Worm (Caenorhabditis elegans): Measurements from ENCODE around the gene lec-6.

DNA sequence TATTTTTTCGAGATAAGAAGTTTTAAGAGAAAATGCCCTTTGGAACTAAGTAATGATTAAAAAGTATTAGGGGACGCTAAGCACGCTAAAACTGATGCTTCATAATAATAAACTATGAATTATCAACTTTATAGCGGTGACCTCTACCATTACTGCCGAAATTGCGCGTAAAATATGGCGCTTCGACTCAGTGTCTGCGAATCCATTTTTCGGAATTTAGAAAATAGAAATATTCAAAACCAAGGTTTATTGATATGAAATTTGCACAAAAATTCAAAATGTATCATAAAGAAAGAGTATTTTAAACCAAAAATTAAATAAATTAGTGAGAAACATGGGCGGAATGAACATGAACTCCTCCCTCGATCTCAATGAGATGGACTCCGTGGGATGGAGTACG is 887 bp downstream of the lec-6 start:
- no peak for TF ChIP-seq sea-1 (GFP tag; conservative IDR thresholded peaks at IDR 0.05)
- TF ChIP-seq ama-1 (optimal IDR thresholded peaks at IDR 0.05) = no peak
- no peak for TF ChIP-seq ceh-13 (GFP tag; optimal IDR thresholded peaks at IDR 0.05)
- TF ChIP-seq ceh-36 (tag; optimal IDR thresholded peaks at IDR 0.05) = no peak

Measured in whole organism, early embryonic.